Fruit fly (Drosophila melanogaster): ENCODE data around the gene Dyrk2.
A peak's percentile ranks its signal among the peaks of the same experiment; 100 is the strongest.

Dyrk2 gene

DNA sequence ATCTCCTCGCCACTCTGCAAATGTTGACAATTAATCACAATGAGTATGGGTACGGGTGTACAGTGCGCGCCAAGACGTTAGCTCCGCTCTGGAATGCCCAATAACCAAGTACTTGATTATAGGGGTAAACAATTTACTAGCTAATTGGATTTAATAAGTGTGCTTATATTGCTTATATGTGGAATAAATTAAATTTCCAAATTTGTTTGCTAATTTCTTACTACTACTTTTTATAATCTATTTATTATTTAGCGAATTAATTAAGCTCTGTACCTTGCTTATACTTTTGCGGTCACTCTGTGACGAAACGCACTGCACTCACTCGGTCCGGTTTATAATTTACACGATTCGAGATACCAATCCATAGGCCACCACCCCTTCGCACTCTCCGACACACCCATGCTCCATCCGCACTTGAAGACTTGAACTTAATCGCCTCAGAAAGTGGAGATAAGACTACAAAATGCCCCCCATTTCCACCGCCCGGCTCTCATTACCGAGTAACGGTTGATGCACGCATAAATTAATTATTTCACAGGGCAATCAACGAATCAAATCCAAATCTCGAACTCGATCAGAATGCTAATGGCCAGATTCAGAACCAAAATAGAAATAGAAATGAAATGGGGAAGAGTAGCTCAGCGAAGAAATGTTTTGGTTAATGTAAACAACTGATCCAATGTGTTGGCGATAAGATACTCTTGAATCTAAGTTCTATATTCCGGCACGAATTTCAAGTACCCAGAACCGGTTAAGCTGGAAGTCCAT, 3.8 kb upstream of the Dyrk2 start:
- TF ChIP-seq cnc (optimal IDR thresholded peaks at IDR 0.05) (no peak), CG1620 (GFP tag; optimal IDR thresholded peaks at IDR 0.05) (no peak), pad (GFP tag; optimal IDR thresholded peaks at IDR 0.05) (no peak), CG14711 (tag; optimal IDR thresholded peaks at IDR 0.05) (no peak), CG11617 (GFP tag; optimal IDR thresholded peaks at IDR 0.05) (no peak), CG12768 (GFP tag; optimal IDR thresholded peaks at IDR 0.05) (no peak), CG5204 (GFP tag; optimal IDR thresholded peaks at IDR 0.05) (no peak), Hr96 (GFP tag; optimal IDR thresholded peaks at IDR 0.05) (no peak)

DNA sequence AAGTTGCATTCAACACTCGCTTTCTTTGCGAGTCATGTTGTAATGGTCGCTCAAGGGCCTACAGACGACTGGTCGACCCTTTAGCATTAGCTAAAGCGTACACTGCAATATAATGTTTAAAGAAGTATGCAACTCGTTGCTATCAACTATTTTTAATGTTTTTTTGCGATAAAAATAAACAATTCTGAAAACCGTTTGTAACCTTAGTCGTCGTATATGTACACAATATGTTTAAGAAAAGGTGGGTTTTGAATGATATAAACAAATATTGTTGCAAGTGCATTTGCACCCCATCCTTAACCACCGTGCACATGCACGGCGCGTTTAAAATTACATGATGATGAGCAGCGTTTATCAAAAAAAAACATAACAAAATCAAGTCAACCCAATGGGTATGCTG, 2.2 kb upstream of the Dyrk2 start:
- TF ChIP-seq kay (GFP tag; ENCODE audit: borderline replicate concordance) (no peak), Hr96 (GFP tag; optimal IDR thresholded peaks at IDR 0.05) (no peak), CG5204 (GFP tag; optimal IDR thresholded peaks at IDR 0.05) (no peak), CG1620 (GFP tag; optimal IDR thresholded peaks at IDR 0.05) (no peak), cic (GFP tag; optimal IDR thresholded peaks at IDR 0.05) (no peak), CG33017 (tag; optimal IDR thresholded peaks at IDR 0.05) (no peak), CG11617 (GFP tag; optimal IDR thresholded peaks at IDR 0.05) (no peak), cnc (optimal IDR thresholded peaks at IDR 0.05) (no peak), tj (GFP tag; optimal IDR thresholded peaks at IDR 0.05) (no peak), toe (GFP tag; optimal IDR thresholded peaks at IDR 0.05) (no peak), Crg-1 (GFP tag; optimal IDR thresholded peaks at IDR 0.05) (no peak)

DNA sequence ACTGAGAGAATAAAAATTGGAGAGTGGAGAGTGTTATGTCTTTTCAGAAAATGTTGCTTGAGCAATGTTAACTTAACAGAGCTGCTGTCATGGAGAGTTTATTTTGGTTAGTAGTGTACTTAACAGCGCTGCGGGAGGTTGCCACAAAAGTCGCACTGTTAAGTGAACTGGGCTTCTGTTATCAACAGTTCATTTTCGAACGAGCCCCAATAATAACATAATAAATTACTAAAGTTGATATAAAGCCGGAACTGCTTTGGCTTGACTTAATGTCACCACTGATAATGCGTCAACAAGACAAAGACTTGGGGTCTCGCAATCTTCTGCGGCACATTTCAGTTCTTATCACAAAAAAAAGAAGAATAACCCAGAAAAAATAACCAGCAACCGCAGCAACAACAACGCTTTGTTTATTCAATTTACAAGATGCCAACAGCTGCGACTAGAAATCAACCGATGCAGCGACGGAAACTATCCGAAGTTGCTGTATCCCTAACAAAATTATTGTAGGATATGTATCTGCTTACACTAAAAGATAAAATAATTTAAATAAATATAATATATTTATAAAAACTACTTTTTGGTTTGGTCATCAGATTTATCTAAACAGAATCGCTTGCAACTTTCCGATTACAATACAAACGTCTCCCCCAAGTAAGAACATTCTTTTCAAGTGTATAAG, 842 bp upstream of the Dyrk2 start:
- TF ChIP-seq bab1 (GFP tag; optimal IDR thresholded peaks at IDR 0.05): no peak
- no peak for TF ChIP-seq ovo (GFP tag; optimal IDR thresholded peaks at IDR 0.05)
- TF ChIP-seq kay (GFP tag; ENCODE audit: borderline replicate concordance): no peak
- TF ChIP-seq Mnt (GFP tag; optimal IDR thresholded peaks at IDR 0.05): no peak
- TF ChIP-seq CG7101 (tag; optimal IDR thresholded peaks at IDR 0.05): no peak
- no peak for TF ChIP-seq pad (GFP tag; optimal IDR thresholded peaks at IDR 0.05)
- TF ChIP-seq Clk (GFP tag; optimal IDR thresholded peaks at IDR 0.05): no peak
- TF ChIP-seq cic (GFP tag; optimal IDR thresholded peaks at IDR 0.05): no peak
- no peak for TF ChIP-seq CG33017 (tag; optimal IDR thresholded peaks at IDR 0.05)
- no peak for TF ChIP-seq Crg-1 (GFP tag; optimal IDR thresholded peaks at IDR 0.05)
- TF ChIP-seq toe (GFP tag; optimal IDR thresholded peaks at IDR 0.05): no peak
- no peak for TF ChIP-seq CG12768 (GFP tag; optimal IDR thresholded peaks at IDR 0.05)
- TF ChIP-seq CG1620 (GFP tag; optimal IDR thresholded peaks at IDR 0.05): no peak

- no peak for TF ChIP-seq CG14711 (tag; optimal IDR thresholded peaks at IDR 0.05)
- no peak for TF ChIP-seq CG12768 (GFP tag; optimal IDR thresholded peaks at IDR 0.05)
- peak; percentile 32 for TF ChIP-seq cic (GFP tag; optimal IDR thresholded peaks at IDR 0.05)
Measured at dm6 chr2L:14232709-14233108, 1.2 kb downstream of the Dyrk2 start.

- TF ChIP-seq kay (GFP tag; ENCODE audit: borderline replicate concordance) (peak; percentile 79), cic (GFP tag; optimal IDR thresholded peaks at IDR 0.05) (peak; percentile 39), Mnt (GFP tag; optimal IDR thresholded peaks at IDR 0.05) (peak; percentile 5), Crg-1 (GFP tag; optimal IDR thresholded peaks at IDR 0.05) (no peak)
Measured at dm6 chr2L:14230538-14230937, 3.4 kb downstream of the Dyrk2 start.

DNA sequence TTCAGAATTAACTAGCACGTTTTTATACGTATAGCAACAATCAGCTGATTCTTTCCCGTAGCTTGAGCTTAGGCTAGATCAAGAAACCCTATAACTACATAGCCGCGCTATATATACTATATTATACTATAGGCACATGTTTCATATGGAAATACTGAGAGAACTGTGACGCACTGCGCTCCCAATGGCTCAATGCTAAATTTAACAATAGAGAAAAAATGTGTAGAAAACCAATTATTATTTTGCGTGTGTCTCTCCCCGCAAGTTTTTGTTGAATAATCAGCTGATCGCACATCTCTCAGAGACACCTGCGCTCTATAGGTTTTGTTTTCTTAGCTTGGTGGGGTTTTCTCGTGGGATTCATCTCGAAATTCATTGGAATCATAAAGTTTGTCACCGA, 3.9 kb downstream of the Dyrk2 start:
- TF ChIP-seq Mnt (GFP tag; optimal IDR thresholded peaks at IDR 0.05) (no peak), CG12768 (GFP tag; optimal IDR thresholded peaks at IDR 0.05) (no peak), kay (GFP tag; ENCODE audit: borderline replicate concordance) (peak; percentile 85)

dm6 chr2L:14226694-14227093, 7.2 kb downstream of the Dyrk2 start:
- TF ChIP-seq toe (GFP tag; optimal IDR thresholded peaks at IDR 0.05) (no peak), CG14711 (tag; optimal IDR thresholded peaks at IDR 0.05) (no peak), cic (GFP tag; optimal IDR thresholded peaks at IDR 0.05) (no peak), cnc (optimal IDR thresholded peaks at IDR 0.05) (no peak), bab1 (GFP tag; optimal IDR thresholded peaks at IDR 0.05) (no peak), Crg-1 (GFP tag; optimal IDR thresholded peaks at IDR 0.05) (no peak), Clk (GFP tag; optimal IDR thresholded peaks at IDR 0.05) (no peak), kay (GFP tag; ENCODE audit: borderline replicate concordance) (no peak), CG11617 (GFP tag; optimal IDR thresholded peaks at IDR 0.05) (no peak), CG12768 (GFP tag; optimal IDR thresholded peaks at IDR 0.05) (no peak), CG33017 (tag; optimal IDR thresholded peaks at IDR 0.05) (no peak), Hr96 (GFP tag; optimal IDR thresholded peaks at IDR 0.05) (no peak), CG1620 (GFP tag; optimal IDR thresholded peaks at IDR 0.05) (no peak), ovo (GFP tag; optimal IDR thresholded peaks at IDR 0.05) (no peak), pad (GFP tag; optimal IDR thresholded peaks at IDR 0.05) (no peak), Mnt (GFP tag; optimal IDR thresholded peaks at IDR 0.05) (no peak), CG7101 (tag; optimal IDR thresholded peaks at IDR 0.05) (no peak)
